Fruit fly (Drosophila melanogaster) whole organism, pupa: ENCODE data around the gene Nrx-1.

Source experiments
- CG15710 ChIP-seq: fragments of 200-800 bp; sonication (Bioruptor generic); optimal IDR thresholded peaks from 2 replicates; lab custom pipeline; 2018; ENCODE audit warnings: missing biosample characterization, mild to moderate bottlenecking, missing genetic modification characterization, moderate library complexity
- CG17806 ChIP-seq: fragments of 200-800 bp; sonication (Bioruptor generic); optimal IDR thresholded peaks from 2 replicates; lab custom pipeline; 2018; ENCODE audit warnings: missing biosample characterization, mild to moderate bottlenecking, missing genetic modification characterization, moderate library complexity
- CG4496 ChIP-seq: fragments of 200-800 bp; sonication (Bioruptor generic); IDR thresholded peaks from 3 replicates; pipeline ENCODE4 v1.3.6; 2022; ENCODE audit warnings: missing biosample characterization, missing genetic modification characterization
- CG9948 ChIP-seq: fragments of 200-800 bp; sonication (Bioruptor generic); optimal IDR thresholded peaks from 2 replicates; lab custom pipeline; 2018; ENCODE audit warnings: missing biosample characterization, mild to moderate bottlenecking, missing genetic modification characterization, moderate library complexity
- EcR ChIP-seq: fragments of 200-800 bp; sonication (Bioruptor generic); optimal IDR thresholded peaks from 3 replicates; lab custom pipeline; 2019; ENCODE audit warnings: missing biosample characterization, missing genetic modification characterization, mild to moderate bottlenecking, moderate library complexity, missing genetic modification reagents
- Pif1B ChIP-seq: fragments of 200-800 bp; sonication (Bioruptor generic); optimal IDR thresholded peaks from 3 replicates; lab custom pipeline; 2016; ENCODE audit warnings: missing biosample characterization, missing genetic modification characterization

DNA sequence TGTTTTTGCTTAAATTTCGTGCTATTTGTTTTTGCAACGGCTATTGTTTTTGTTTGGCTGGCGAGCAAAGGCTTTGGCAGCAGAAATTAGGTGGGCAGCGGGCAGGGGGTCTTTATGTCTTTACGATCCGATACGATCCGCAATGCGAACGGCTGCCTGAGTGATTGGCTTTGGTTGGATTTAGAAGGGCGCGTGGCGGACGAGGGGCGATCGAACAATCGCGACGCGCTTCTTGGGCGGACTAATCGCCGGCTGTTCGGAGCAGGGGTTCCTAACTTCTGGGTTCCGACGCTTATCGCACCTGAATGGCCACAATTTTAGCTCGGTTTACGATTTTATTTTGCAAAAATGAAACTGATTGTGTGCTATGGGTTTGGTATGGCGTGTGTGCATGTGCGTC is 58.9 kb downstream of the Nrx-1 start:
- TF ChIP-seq EcR (no peak), Pif1B (GFP tag; lab: Kevin White, UChicago) (no peak), CG15710 (tag; lab: Kevin White, UChicago) (no peak), CG4496 (GFP tag; lab: Robert Waterston, UW) (no peak), CG17806 (tag; lab: Kevin White, UChicago) (no peak), CG9948 (tag; lab: Kevin White, UChicago) (no peak)
